Fruit fly (Drosophila melanogaster): ENCODE measurements around the gene CG42342.

Gene CG42342

DNA sequence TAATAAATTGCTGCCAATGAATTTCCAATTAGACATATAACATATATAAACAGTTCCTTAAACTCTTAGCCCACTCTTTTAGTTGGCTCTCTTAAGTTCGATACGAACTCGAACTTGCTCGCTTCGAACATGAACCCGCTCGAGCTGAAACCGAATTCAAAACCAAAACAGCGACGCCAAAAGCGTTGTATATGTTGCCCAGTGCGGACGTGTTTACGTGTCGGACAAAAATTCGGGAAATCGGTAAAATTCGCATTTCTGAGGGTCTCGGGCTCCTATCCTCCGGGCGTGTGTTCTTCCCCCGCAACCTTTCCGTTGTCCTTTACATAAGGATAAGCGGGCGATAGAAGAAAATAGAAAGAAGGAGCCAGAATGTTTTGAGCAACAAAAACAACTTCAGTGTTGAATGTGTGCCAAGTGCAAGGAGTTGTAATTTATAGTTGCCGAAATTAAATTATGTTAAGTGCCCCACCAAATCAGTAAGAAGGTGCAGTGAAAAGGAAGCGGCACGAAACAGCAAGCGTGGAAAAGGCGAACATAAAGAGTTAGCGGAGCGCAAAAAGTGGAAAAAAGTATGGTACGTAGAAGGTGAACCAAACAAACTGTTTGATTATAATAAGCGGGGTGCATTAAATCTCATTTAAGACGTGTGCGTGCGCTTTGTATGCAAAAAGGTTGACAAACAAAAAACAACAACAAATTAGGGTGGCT is at the start of gene CG42342:
Gene CG42342, plus strand, starts transcription at position 176 of the 711 bp plus-strand sequence.
- TF ChIP-seq CTCF (optimal IDR thresholded peaks at IDR 0.05) (no peak), CG8478 (optimal IDR thresholded peaks at IDR 0.05) (no peak)

- TF ChIP-seq CG8478 (optimal IDR thresholded peaks at IDR 0.05) = no peak
- no peak for TF ChIP-seq CTCF (optimal IDR thresholded peaks at IDR 0.05)
Observed at dm6 chr3R:16452954-16453587, 49.5 kb upstream of the CG42342 start.

DNA sequence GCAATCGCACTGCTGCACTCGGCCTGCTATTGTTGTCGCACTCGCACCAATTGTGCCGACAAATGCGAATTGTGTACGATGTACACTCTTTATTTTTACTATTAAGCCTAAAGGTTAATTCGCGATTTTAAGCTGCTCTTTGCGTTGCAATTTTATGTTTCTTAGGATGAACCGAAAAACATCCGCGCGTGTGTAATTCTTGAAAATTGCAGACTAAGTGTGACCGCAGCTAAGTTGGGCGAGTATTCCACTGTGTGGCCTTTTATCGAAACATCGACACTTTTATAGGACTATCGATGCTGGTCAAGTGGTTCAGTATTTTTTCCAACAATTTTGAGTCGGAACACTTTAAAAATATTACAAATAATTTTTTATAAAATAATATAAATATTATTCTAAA is 49.0 kb upstream of the CG42342 start, which contains the start of gene Pak3:
Gene Pak3, minus strand, starts transcription at position 225 of the 400 bp plus-strand sequence.
- TF ChIP-seq CTCF (optimal IDR thresholded peaks at IDR 0.05) = peak in 1 of 2 experiments; percentile 24
- no peak for TF ChIP-seq CG8478 (optimal IDR thresholded peaks at IDR 0.05)

- TF ChIP-seq CTCF (optimal IDR thresholded peaks at IDR 0.05) (no peak), CG8478 (optimal IDR thresholded peaks at IDR 0.05) (no peak)
Observed at dm6 chr3R:16454192-16454591, 48.4 kb upstream of the CG42342 start, which contains the start of gene CG10405. CG10405 (plus strand) TSS chr3R:16454492.

- TF ChIP-seq CTCF (optimal IDR thresholded peaks at IDR 0.05) = no peak
- no peak for TF ChIP-seq CG8478 (optimal IDR thresholded peaks at IDR 0.05)
Observed at dm6 chr3R:16455875-16456274, 46.7 kb upstream of the CG42342 start, which contains the start of gene CG14883. CG14883 (plus strand) TSS chr3R:16456052.

dm6 chr3R:16456607-16457006 is 46.0 kb upstream of the CG42342 start:
- TF ChIP-seq CG8478 (optimal IDR thresholded peaks at IDR 0.05) = no peak
- TF ChIP-seq CTCF (optimal IDR thresholded peaks at IDR 0.05) = no peak

DNA sequence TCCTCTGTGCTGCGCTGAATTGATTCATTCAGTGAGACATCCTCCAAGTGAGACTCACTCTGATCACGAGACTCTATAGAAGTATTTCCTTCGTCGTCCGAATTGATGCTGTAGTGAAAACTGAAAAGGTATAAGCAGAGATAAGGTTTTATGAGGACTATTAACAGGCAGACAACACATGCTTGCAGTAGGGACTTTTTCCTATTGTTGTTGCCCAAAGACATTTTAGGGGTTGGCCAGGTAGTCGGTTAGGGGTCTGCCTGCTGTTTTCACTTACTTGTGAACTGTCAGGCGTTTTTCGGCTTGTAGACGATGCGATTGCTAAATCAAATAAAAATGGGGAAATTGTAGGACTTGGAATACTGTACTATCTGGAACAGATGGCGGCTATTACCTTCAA is 34.0 kb upstream of the CG42342 start:
- TF ChIP-seq CTCF (optimal IDR thresholded peaks at IDR 0.05) (no peak), CG8478 (optimal IDR thresholded peaks at IDR 0.05) (no peak)

- TF ChIP-seq CG8478 (optimal IDR thresholded peaks at IDR 0.05) (no peak), CTCF (optimal IDR thresholded peaks at IDR 0.05) (no peak)
Observed at dm6 chr3R:16469501-16470263, 32.9 kb upstream of the CG42342 start, which contains the start of the genes CG42232 and CSN5. CG42232 (minus strand) TSS chr3R:16469663. CSN5 (plus strand) TSS chr3R:16470099.

- no peak for TF ChIP-seq CTCF (optimal IDR thresholded peaks at IDR 0.05)
- no peak for TF ChIP-seq CG8478 (optimal IDR thresholded peaks at IDR 0.05)
Observed at dm6 chr3R:16472301-16472700, 30.3 kb upstream of the CG42342 start, which contains the start of gene Gyc89Da. Gyc89Da (plus strand) TSS chr3R:16472601.

- TF ChIP-seq CTCF (optimal IDR thresholded peaks at IDR 0.05) (no peak), CG8478 (optimal IDR thresholded peaks at IDR 0.05) (no peak)
Observed at dm6 chr3R:16476472-16476871, 26.1 kb upstream of the CG42342 start.

dm6 chr3R:16477033-16477432 is 25.5 kb upstream of the CG42342 start, which contains the start of gene Gyc89Db:
Gyc89Db (plus strand) TSS chr3R:16477110.
- no peak for TF ChIP-seq CTCF (optimal IDR thresholded peaks at IDR 0.05)
- TF ChIP-seq CG8478 (optimal IDR thresholded peaks at IDR 0.05) = no peak

dm6 chr3R:16480995-16481394 is 21.6 kb upstream of the CG42342 start, which contains the start of gene Dhfr:
Dhfr (plus strand) TSS chr3R:16481167.
- TF ChIP-seq CTCF (optimal IDR thresholded peaks at IDR 0.05) (no peak), CG8478 (optimal IDR thresholded peaks at IDR 0.05) (no peak)

dm6 chr3R:16482276-16482675 is 20.3 kb upstream of the CG42342 start, which contains the start of gene Sdhaf3:
Sdhaf3 (minus strand) TSS chr3R:16482452.
- TF ChIP-seq CG8478 (optimal IDR thresholded peaks at IDR 0.05) (no peak), CTCF (optimal IDR thresholded peaks at IDR 0.05) (no peak)

DNA sequence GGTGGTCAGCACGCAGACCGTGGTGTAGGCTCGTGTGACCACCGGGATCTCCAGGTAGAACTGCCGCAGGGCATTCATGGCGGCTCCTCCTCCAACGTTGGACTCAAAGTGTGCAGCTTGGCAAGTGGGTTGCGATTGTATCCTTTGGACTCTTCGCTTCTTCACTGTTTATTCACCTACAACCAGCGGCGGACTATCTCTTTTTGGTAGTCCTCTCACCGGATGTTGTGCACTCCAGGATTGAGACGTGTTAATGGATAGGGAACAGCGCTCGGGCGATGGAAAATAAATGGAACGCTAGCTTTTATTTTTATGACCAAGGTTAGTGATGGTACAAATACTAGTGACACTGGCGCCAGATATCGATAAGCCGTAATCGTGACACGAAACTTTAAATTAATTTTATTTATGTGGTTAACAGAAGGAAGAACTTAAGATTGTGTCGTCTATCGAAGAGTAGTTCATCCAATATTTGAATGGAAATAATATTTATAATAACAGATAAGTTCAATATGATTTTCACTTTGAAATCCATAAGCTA is 18.6 kb upstream of the CG42342 start, which contains the start of gene Der-2:
Gene Der-2, minus strand, starts transcription at position 347 of the 541 bp plus-strand sequence.
- TF ChIP-seq CTCF (optimal IDR thresholded peaks at IDR 0.05) (no peak), CG8478 (optimal IDR thresholded peaks at IDR 0.05) (no peak)
